Worm (Caenorhabditis elegans): ENCODE measurements around the gene col-113.

DNA sequence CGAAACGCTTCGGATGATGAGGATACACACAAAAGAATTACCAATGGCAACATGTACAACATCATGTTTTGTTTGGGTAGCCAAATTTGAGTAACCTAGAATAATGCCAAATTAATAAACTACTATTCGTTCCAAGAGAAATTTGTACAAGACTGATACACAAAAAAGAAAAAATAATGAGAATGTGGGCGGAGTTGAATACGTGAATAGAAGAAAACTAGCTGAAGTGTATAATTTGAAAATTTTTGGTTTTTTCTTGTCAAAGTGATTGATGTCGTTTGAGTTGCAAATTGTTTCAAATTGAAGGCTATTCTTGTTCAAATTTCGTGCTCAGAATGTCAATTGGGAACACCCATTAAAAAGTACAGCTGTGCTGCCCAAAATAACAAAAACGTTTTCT is 39.4 kb upstream of the col-113 start, which contains the start of gene R13A1.5:
- TF ChIP-seq nhr-28 (tag; optimal IDR thresholded peaks at IDR 0.05) (no peak), ztf-11 (tag; optimal IDR thresholded peaks at IDR 0.05) (no peak), ztf-4 (tag; optimal IDR thresholded peaks at IDR 0.05) (no peak), elt-2 (tag; optimal IDR thresholded peaks at IDR 0.05) (no peak), nhr-237 (tag; optimal IDR thresholded peaks at IDR 0.05) (no peak), egl-27 (tag; optimal IDR thresholded peaks at IDR 0.05) (no peak)
